Worm (Caenorhabditis elegans) whole organism, late embryonic: ENCODE data around the gene rpl-38.

Experiments
- C38D4.7 ChIP-seq: fragments of 200-800 bp; sonication (Bioruptor generic); optimal IDR thresholded peaks from 2 replicates; lab custom pipeline; 2018; ENCODE audit warnings: mild to moderate bottlenecking, missing genetic modification characterization, moderate library complexity, missing compliant biosample characterization
- K02D7.2 ChIP-seq: sonication (generic microtip); optimal IDR thresholded peaks from 2 replicates; lab custom pipeline; 2017; ENCODE audit warnings: mild to moderate bottlenecking, missing genetic modification characterization, missing compliant biosample characterization
- K09A11.1 ChIP-seq: sonication (generic microtip); optimal IDR thresholded peaks from 2 replicates; lab custom pipeline; 2017; ENCODE audit warnings: antibody characterized with exemption, mild to moderate bottlenecking, missing genetic modification characterization, missing compliant biosample characterization; ENCODE audit not compliant: insufficient read depth
- T23F11.4 ChIP-seq: fragments of 200-800 bp; sonication (Bioruptor generic); optimal IDR thresholded peaks from 2 replicates; lab custom pipeline; 2018; ENCODE audit warnings: mild to moderate bottlenecking, missing genetic modification characterization, missing compliant biosample characterization
- ahr-1 ChIP-seq: sonication (generic microtip); optimal IDR thresholded peaks from 2 replicates; lab custom pipeline; 2016; ENCODE audit warnings: missing genetic modification characterization, missing compliant biosample characterization
- ceh-14 ChIP-seq: sonication (generic microtip); optimal IDR thresholded peaks from 2 replicates; lab custom pipeline; 2016; ENCODE audit warnings: missing genotype, missing genetic modification characterization, missing compliant biosample characterization
- ceh-18 ChIP-seq: sonication (generic microtip); optimal IDR thresholded peaks from 2 replicates; lab custom pipeline; 2016; ENCODE audit warnings: missing genetic modification characterization, missing compliant biosample characterization
- ceh-19 ChIP-seq: fragments of 200-800 bp; sonication (Bioruptor generic); optimal IDR thresholded peaks from 2 replicates; lab custom pipeline; 2018; ENCODE audit warnings: mild to moderate bottlenecking, missing genetic modification characterization, missing compliant biosample characterization
- ceh-2 ChIP-seq: sonication (generic microtip); optimal IDR thresholded peaks from 2 replicates; lab custom pipeline; 2016; ENCODE audit warnings: missing genotype, missing genetic modification characterization, missing compliant biosample characterization
- ceh-22 ChIP-seq: sonication (generic microtip); optimal IDR thresholded peaks from 2 replicates; lab custom pipeline; 2017; ENCODE audit warnings: missing biosample characterization, missing genetic modification characterization
- ceh-24 ChIP-seq: sonication (generic microtip); optimal IDR thresholded peaks from 2 replicates; lab custom pipeline; 2016; ENCODE audit warnings: mild to moderate bottlenecking, missing genetic modification characterization, missing compliant biosample characterization
- ceh-30 ChIP-seq: fragments of 150-350 bp; optimal IDR thresholded peaks from 2 replicates; lab custom pipeline; 2014; ENCODE audit warnings: missing biosample characterization, missing genetic modification characterization
- ceh-31 ChIP-seq: sonication (generic microtip); optimal IDR thresholded peaks from 2 replicates; lab custom pipeline; 2016; ENCODE audit warnings: missing genetic modification characterization, missing compliant biosample characterization
- ceh-34 ChIP-seq: sonication (generic microtip); optimal IDR thresholded peaks from 2 replicates; lab custom pipeline; 2016; ENCODE audit warnings: mild to moderate bottlenecking, missing genetic modification characterization, missing compliant biosample characterization
- ceh-48 ChIP-seq: sonication (generic microtip); optimal IDR thresholded peaks from 2 replicates; lab custom pipeline; 2016; ENCODE audit warnings: missing genetic modification characterization, inconsistent platforms, missing compliant biosample characterization
- ceh-6 ChIP-seq: fragments of 200-800 bp; sonication (Bioruptor generic); optimal IDR thresholded peaks from 2 replicates; lab custom pipeline; 2018; ENCODE audit warnings: mild to moderate bottlenecking, missing genetic modification characterization, missing compliant biosample characterization
- ceh-9 ChIP-seq: sonication (generic microtip); optimal IDR thresholded peaks from 2 replicates; lab custom pipeline; 2016; ENCODE audit warnings: mild to moderate bottlenecking, missing genetic modification characterization, inconsistent platforms, missing compliant biosample characterization
- che-1 ChIP-seq: sonication (generic microtip); optimal IDR thresholded peaks from 2 replicates; lab custom pipeline; 2016; ENCODE audit warnings: mild to moderate bottlenecking, missing genetic modification characterization, missing compliant biosample characterization
- dmd-4 ChIP-seq: sonication (generic microtip); optimal IDR thresholded peaks from 2 replicates; lab custom pipeline; 2016; ENCODE audit warnings: borderline replicate concordance, missing genetic modification characterization, missing compliant biosample characterization
- dve-1 ChIP-seq: sonication (generic microtip); optimal IDR thresholded peaks from 2 replicates; lab custom pipeline; 2017; ENCODE audit warnings: antibody characterized with exemption, mild to moderate bottlenecking, missing genetic modification characterization, missing compliant biosample characterization
- elt-4 ChIP-seq: sonication (generic microtip); optimal IDR thresholded peaks from 2 replicates; lab custom pipeline; 2016; ENCODE audit warnings: missing genetic modification characterization, missing compliant biosample characterization
- eyg-1 ChIP-seq: sonication (generic microtip); optimal IDR thresholded peaks from 2 replicates; lab custom pipeline; 2016; ENCODE audit warnings: missing genotype, missing genetic modification characterization, missing compliant biosample characterization
- fkh-10 ChIP-seq: fragments of 150-350 bp; optimal IDR thresholded peaks from 2 replicates; lab custom pipeline; 2014; ENCODE audit warnings: missing biosample characterization, missing genetic modification reagents, missing genetic modification characterization
- hlh-13 ChIP-seq: fragments of 200-800 bp; sonication (Bioruptor generic); optimal IDR thresholded peaks from 2 replicates; lab custom pipeline; 2018; ENCODE audit warnings: mild to moderate bottlenecking, missing genetic modification characterization, missing compliant biosample characterization
- hlh-30 ChIP-seq: sonication (generic microtip); optimal IDR thresholded peaks from 2 replicates; lab custom pipeline; 2017; ENCODE audit warnings: antibody characterized with exemption, missing genetic modification characterization, missing compliant biosample characterization; ENCODE audit not compliant: insufficient read depth
- hlh-6 ChIP-seq: sonication (generic microtip); optimal IDR thresholded peaks from 2 replicates; lab custom pipeline; 2016; ENCODE audit warnings: missing genotype, missing genetic modification characterization, missing compliant biosample characterization
- lim-6 ChIP-seq: sonication (generic microtip); optimal IDR thresholded peaks from 2 replicates; lab custom pipeline; 2016; ENCODE audit warnings: missing genetic modification characterization, missing compliant biosample characterization
- lin-11 ChIP-seq: fragments of 200-800 bp; sonication (Bioruptor generic); optimal IDR thresholded peaks from 2 replicates; lab custom pipeline; 2018; ENCODE audit warnings: mild to moderate bottlenecking, missing genetic modification characterization, missing compliant biosample characterization
- nfya-1 ChIP-seq: sonication (generic microtip); optimal IDR thresholded peaks from 2 replicates; lab custom pipeline; 2017; ENCODE audit warnings: missing genetic modification characterization, mild to moderate bottlenecking, missing compliant biosample characterization, antibody characterized with exemption, moderate library complexity
- nhr-232 ChIP-seq: sonication (generic microtip); optimal IDR thresholded peaks from 2 replicates; lab custom pipeline; 2016; ENCODE audit warnings: missing genetic modification characterization, missing compliant biosample characterization
- npax-4 ChIP-seq: sonication (generic microtip); optimal IDR thresholded peaks from 2 replicates; lab custom pipeline; 2016; ENCODE audit warnings: missing genetic modification characterization, missing compliant biosample characterization
- odd-2 ChIP-seq: sonication (generic microtip); optimal IDR thresholded peaks from 2 replicates; lab custom pipeline; 2017; ENCODE audit warnings: antibody characterized with exemption, mild to moderate bottlenecking, missing genetic modification characterization, missing compliant biosample characterization
- pat-9 ChIP-seq: fragments of 200-800 bp; sonication (Bioruptor generic); optimal IDR thresholded peaks from 2 replicates; lab custom pipeline; 2018; ENCODE audit warnings: mild to moderate bottlenecking, missing genetic modification characterization, moderate library complexity, missing compliant biosample characterization
- pax-1 ChIP-seq: fragments of 150-350 bp; optimal IDR thresholded peaks from 2 replicates; lab custom pipeline; 2014; ENCODE audit warnings: missing biosample characterization, missing genetic modification characterization
- pha-2 ChIP-seq: sonication (generic microtip); optimal IDR thresholded peaks from 2 replicates; lab custom pipeline; 2017; ENCODE audit warnings: mild to moderate bottlenecking, missing genetic modification characterization, missing compliant biosample characterization
- pha-4 ChIP-seq: fragments of 150-350 bp; optimal IDR thresholded peaks from 2 replicates; lab custom pipeline; 2018; ENCODE audit warnings: missing biosample characterization, missing genetic modification reagents, missing genetic modification characterization
- pqm-1 ChIP-seq: sonication (generic microtip); optimal IDR thresholded peaks from 2 replicates; lab custom pipeline; 2016; ENCODE audit warnings: missing genetic modification characterization, missing compliant biosample characterization
- pros-1 ChIP-seq: fragments of 150-350 bp; optimal IDR thresholded peaks from 2 replicates; lab custom pipeline; 2014; ENCODE audit warnings: missing biosample characterization, missing genetic modification reagents, missing genetic modification characterization
- ref-2 ChIP-seq: sonication (generic microtip); optimal IDR thresholded peaks from 2 replicates; lab custom pipeline; 2016; ENCODE audit warnings: missing genetic modification characterization, missing compliant biosample characterization
- rnt-1 ChIP-seq: sonication (generic microtip); optimal IDR thresholded peaks from 2 replicates; lab custom pipeline; 2016; ENCODE audit warnings: missing genetic modification characterization, missing compliant biosample characterization
- sox-4 ChIP-seq: sonication (generic microtip); optimal IDR thresholded peaks from 2 replicates; lab custom pipeline; 2017; ENCODE audit warnings: mild to moderate bottlenecking, missing genetic modification characterization, inconsistent platforms, missing compliant biosample characterization
- tbx-2 ChIP-seq: sonication (generic microtip); optimal IDR thresholded peaks from 2 replicates; lab custom pipeline; 2016; ENCODE audit warnings: missing genetic modification characterization, missing compliant biosample characterization
- ttx-3 ChIP-seq: sonication (generic microtip); optimal IDR thresholded peaks from 2 replicates; lab custom pipeline; 2016; ENCODE audit warnings: missing genetic modification reagents, missing genetic modification characterization, missing compliant biosample characterization
- unc-3 ChIP-seq, 2 experiments: fragments of 200-800 bp in 1 of 2; sonication (Bioruptor generic) in 1 of 2; sonication (generic microtip) in 1 of 2; conservative IDR thresholded peaks in 1 of 2; optimal IDR thresholded peaks in 1 of 2; 2 replicates each; pipeline versions ENCODE4 v1.3.6 to Lab custom; 2016 to 2022; ENCODE audit warnings: missing compliant biosample characterization in 2 of 2, missing genetic modification characterization in 2 of 2, missing genetic modification reagents in 1 of 2
- unc-55 ChIP-seq: sonication (generic microtip); optimal IDR thresholded peaks from 2 replicates; lab custom pipeline; 2017; ENCODE audit warnings: missing biosample characterization, missing genetic modification reagents, missing genetic modification characterization
- unc-86 ChIP-seq: sonication (generic microtip); optimal IDR thresholded peaks from 2 replicates; lab custom pipeline; 2016; ENCODE audit warnings: missing genetic modification characterization, missing compliant biosample characterization
- ztf-16 ChIP-seq: sonication (generic microtip); optimal IDR thresholded peaks from 2 replicates; lab custom pipeline; 2017; ENCODE audit warnings: missing genetic modification characterization, missing compliant biosample characterization

rpl-38 gene

ce11 chrV:15465032-15465727, 46.8 kb upstream of the rpl-38 start, which contains the start of gene pqn-71 (continued):
- peak; percentile 77 for TF ChIP-seq sox-4
- peak; percentile 79 for TF ChIP-seq T23F11.4
- TF ChIP-seq dmd-4 (tag; lab: Kevin White, UChicago): peak; percentile 93
- TF ChIP-seq ceh-19: peak; percentile 84
- TF ChIP-seq ceh-14 (tag; lab: Kevin White, UChicago): peak; percentile 89
- peak; percentile 47 for TF ChIP-seq eyg-1 (tag; lab: Kevin White, UChicago)
- TF ChIP-seq hlh-13: peak; percentile 67
- peak; percentile 87 for TF ChIP-seq pqm-1 (tag; lab: Kevin White, UChicago)
- peak; percentile 80 for TF ChIP-seq che-1 (tag; lab: Kevin White, UChicago)
- peak; percentile 60 for TF ChIP-seq ceh-30 (tag; lab: Kevin White, UChicago)
- TF ChIP-seq hlh-6 (tag; lab: Kevin White, UChicago): peak; percentile 86
- no peak for TF ChIP-seq ceh-22 (tag; lab: Kevin White, UChicago)
- peak; percentile 83 for TF ChIP-seq dve-1 (tag; lab: Kevin White, UChicago)
- TF ChIP-seq ceh-31: peak; percentile 61
- peak; percentile 87 for TF ChIP-seq pat-9 (tag; lab: Kevin White, UChicago)
- TF ChIP-seq pha-4 (tag; lab: Kevin White, UChicago): no peak
- TF ChIP-seq C38D4.7 (GFP tag; lab: Kevin White, UChicago): peak; percentile 72
- no peak for TF ChIP-seq fkh-10 (GFP tag; lab: Kevin White, UChicago)
- no peak for TF ChIP-seq unc-55 (GFP tag; lab: Kevin White, UChicago)
- peak; percentile 79 for TF ChIP-seq ref-2 (tag; lab: Kevin White, UChicago)
- peak; percentile 80 for TF ChIP-seq pha-2 (tag; lab: Kevin White, UChicago)
- TF ChIP-seq nhr-232 (tag; lab: Kevin White, UChicago): peak; percentile 79
- TF ChIP-seq K02D7.2: peak; percentile 78
- TF ChIP-seq tbx-2 (tag; lab: Kevin White, UChicago): peak; percentile 82
- peak; percentile 72 for TF ChIP-seq lim-6
- peak; percentile 73 for TF ChIP-seq K09A11.1
- peak; percentile 81 for TF ChIP-seq rnt-1 (tag; lab: Kevin White, UChicago)
- TF ChIP-seq ceh-2 (tag; lab: Kevin White, UChicago): peak; percentile 64

DNA sequence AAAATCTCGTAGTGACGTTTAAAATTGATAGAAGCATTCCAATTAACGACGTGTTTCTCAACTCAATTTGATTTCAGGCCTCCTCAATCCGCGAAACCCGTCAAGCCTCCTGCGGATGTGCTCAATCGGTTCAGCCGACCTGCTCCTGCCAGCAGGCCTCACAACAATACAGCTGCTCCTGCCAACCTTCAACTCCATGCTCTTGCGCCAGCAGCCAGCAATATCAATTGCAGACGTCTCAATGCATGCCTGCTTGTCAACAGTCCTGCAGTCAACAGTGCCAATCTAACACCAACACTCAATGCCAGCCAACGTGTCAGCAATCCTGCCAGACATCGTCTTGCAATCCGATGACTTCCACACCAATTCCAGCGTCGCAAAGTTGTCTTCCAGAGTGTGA, 45.9 kb upstream of the rpl-38 start:
- TF ChIP-seq npax-4 (tag; lab: Kevin White, UChicago) (no peak), ztf-16 (tag; lab: Kevin White, UChicago) (no peak), ttx-3 (no peak), pax-1 (tag; lab: Kevin White, UChicago) (no peak), tbx-2 (tag; lab: Kevin White, UChicago) (no peak), ceh-9 (tag; lab: Kevin White, UChicago) (no peak), ceh-24 (tag; lab: Kevin White, UChicago) (no peak), eyg-1 (tag; lab: Kevin White, UChicago) (no peak), ceh-48 (tag; lab: Kevin White, UChicago) (no peak), hlh-13 (no peak), pros-1 (tag; lab: Kevin White, UChicago) (no peak), pha-2 (tag; lab: Kevin White, UChicago) (no peak), unc-86 (tag; lab: Kevin White, UChicago) (no peak), ahr-1 (tag; lab: Kevin White, UChicago) (no peak), K09A11.1 (no peak)

DNA sequence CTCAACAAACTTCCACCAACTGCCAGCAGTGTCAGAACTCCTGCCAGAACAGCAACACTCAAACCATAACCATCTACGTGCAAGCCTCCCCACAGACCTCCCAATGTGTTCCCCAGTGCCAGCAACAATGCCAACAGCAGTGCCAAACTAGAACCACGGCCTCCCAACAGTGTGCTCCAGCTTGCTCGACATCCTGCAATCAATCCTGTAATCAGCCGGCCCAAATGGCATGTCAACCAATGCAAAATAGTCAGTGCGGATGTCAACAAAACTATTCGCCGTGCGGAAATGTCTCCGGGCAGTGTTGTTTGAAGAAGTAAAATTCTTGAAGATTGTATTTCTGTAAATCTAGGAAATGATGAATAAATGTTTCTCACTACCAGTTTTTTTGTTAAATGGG, 45.2 kb upstream of the rpl-38 start:
- no peak for TF ChIP-seq nhr-232 (tag; lab: Kevin White, UChicago)
- TF ChIP-seq ceh-18 (tag; lab: Kevin White, UChicago): no peak
- no peak for TF ChIP-seq hlh-30
- no peak for TF ChIP-seq pat-9 (tag; lab: Kevin White, UChicago)
- no peak for TF ChIP-seq odd-2
- no peak for TF ChIP-seq unc-55 (GFP tag; lab: Kevin White, UChicago)
- no peak for TF ChIP-seq lim-6
- TF ChIP-seq ceh-9 (tag; lab: Kevin White, UChicago): no peak
- TF ChIP-seq che-1 (tag; lab: Kevin White, UChicago): no peak
- TF ChIP-seq ceh-6 (GFP tag; lab: Kevin White, UChicago): no peak
- TF ChIP-seq ceh-14 (tag; lab: Kevin White, UChicago): no peak
- TF ChIP-seq sox-4: no peak
- no peak for TF ChIP-seq nfya-1
- TF ChIP-seq elt-4 (tag; lab: Kevin White, UChicago): no peak
- TF ChIP-seq pqm-1 (tag; lab: Kevin White, UChicago): no peak
- TF ChIP-seq unc-3 (GFP tag; conservative IDR thresholded peaks at IDR 0.05; lab: Robert Waterston, UW): no peak
- no peak for TF ChIP-seq unc-3 (tag; optimal IDR thresholded peaks at IDR 0.05; lab: Kevin White, UChicago)
- no peak for TF ChIP-seq ceh-34 (tag; lab: Kevin White, UChicago)
- TF ChIP-seq lin-11: no peak
- no peak for TF ChIP-seq unc-86 (tag; lab: Kevin White, UChicago)
